Fruit fly (Drosophila melanogaster) whole organism, adult: ENCODE results near the gene Vinc.

Source experiments
- CG14711 ChIP-seq: fragments of 200-800 bp; sonication (Bioruptor generic); optimal IDR thresholded peaks from 2 replicates; lab custom pipeline; 2018; ENCODE audit warnings: missing biosample characterization, mild to moderate bottlenecking, missing genetic modification characterization, moderate library complexity
- CG1620 ChIP-seq: fragments of 200-800 bp; sonication (Bioruptor generic); optimal IDR thresholded peaks from 2 replicates; lab custom pipeline; 2016; ENCODE audit warnings: missing biosample characterization, missing genetic modification characterization
- CG33017 ChIP-seq: fragments of 200-800 bp; sonication (Bioruptor generic); optimal IDR thresholded peaks from 2 replicates; lab custom pipeline; 2018; ENCODE audit warnings: missing biosample characterization, mild to moderate bottlenecking, missing genetic modification characterization, moderate library complexity
- CG7101 ChIP-seq: fragments of 200-800 bp; sonication (Bioruptor generic); optimal IDR thresholded peaks from 2 replicates; lab custom pipeline; 2018; ENCODE audit warnings: missing biosample characterization, mild to moderate bottlenecking, missing genetic modification characterization, moderate library complexity
- Crg-1 ChIP-seq: fragments of 200-800 bp; sonication (Bioruptor generic); optimal IDR thresholded peaks from 2 replicates; lab custom pipeline; 2016; ENCODE audit warnings: missing biosample characterization, missing genetic modification characterization
- Mnt ChIP-seq: fragments of 200-800 bp; sonication (Bioruptor generic); optimal IDR thresholded peaks from 2 replicates; lab custom pipeline; 2016; ENCODE audit warnings: missing biosample characterization, mild to moderate bottlenecking, missing genetic modification characterization
- cnc ChIP-seq, 2 experiments: fragments of >200 bp; optimal IDR thresholded peaks; 2 replicates each; lab custom pipeline; 2017
- ovo ChIP-seq: fragments of 200-800 bp; sonication (Bioruptor generic); optimal IDR thresholded peaks from 2 replicates; lab custom pipeline; 2016; ENCODE audit warnings: missing biosample characterization, missing genetic modification characterization
- tj ChIP-seq: fragments of 200-800 bp; sonication (Bioruptor generic); optimal IDR thresholded peaks from 3 replicates; lab custom pipeline; 2017; ENCODE audit warnings: missing biosample characterization, mild to moderate bottlenecking, missing genetic modification characterization, moderate library complexity
- toe ChIP-seq: fragments of 200-800 bp; sonication (Bioruptor generic); optimal IDR thresholded peaks from 2 replicates; lab custom pipeline; 2016; ENCODE audit warnings: missing biosample characterization, missing genetic modification characterization

dm6 chrX:2193158-2193557, 29.2 kb downstream of the Vinc start:
- TF ChIP-seq CG14711 (tag; lab: Kevin White, UChicago) (no peak), ovo (no peak), Mnt (GFP tag; lab: Kevin White, UChicago) (no peak), CG1620 (no peak), toe (GFP tag; lab: Kevin White, UChicago) (no peak), CG7101 (tag; lab: Kevin White, UChicago) (no peak), CG33017 (tag; lab: Kevin White, UChicago) (no peak), Crg-1 (GFP tag; lab: Kevin White, UChicago) (no peak), tj (GFP tag; lab: Kevin White, UChicago) (no peak), cnc (optimal IDR thresholded peaks at IDR 0.05; lab: Kevin White, UChicago) (no peak)
